Worm (Caenorhabditis elegans) whole organism, dauer: ENCODE results near the gene F47E1.20.

Source experiments
- unc-62 ChIP-seq: sonication (generic microtip); optimal IDR thresholded peaks from 2 replicates; lab custom pipeline; 2017; ENCODE audit warnings: missing biosample characterization, missing genetic modification reagents, missing genetic modification characterization

The F47E1.20 gene

ce11 chrX:9048657-9049056 is at the start of gene F47E1.20:
TSS of gene F47E1.20 (plus strand) at chrX:9048957.
- TF ChIP-seq unc-62 (GFP tag; lab: Kevin White, UChicago) = no peak

- TF ChIP-seq unc-62 (GFP tag; lab: Kevin White, UChicago) = no peak
Observed at ce11 chrX:9010418-9010817, 38.3 kb upstream of the F47E1.20 start, which contains the start of gene C24A3.9. TSS of gene C24A3.9 (minus strand) at chrX:9010518.

- TF ChIP-seq unc-62 (GFP tag; lab: Kevin White, UChicago) = no peak
Observed at ce11 chrX:9011471-9011870, 37.3 kb upstream of the F47E1.20 start.

- no peak for TF ChIP-seq unc-62 (GFP tag; lab: Kevin White, UChicago)
Observed at ce11 chrX:9014451-9014850, 34.3 kb upstream of the F47E1.20 start.

- TF ChIP-seq unc-62 (GFP tag; lab: Kevin White, UChicago) = no peak
Observed at ce11 chrX:9015420-9015819, 33.3 kb upstream of the F47E1.20 start, which contains the start of gene T25B6.4. TSS of gene T25B6.4 (plus strand) at chrX:9015720.

- no peak for TF ChIP-seq unc-62 (GFP tag; lab: Kevin White, UChicago)
Observed at ce11 chrX:9021645-9022044, 27.1 kb upstream of the F47E1.20 start, which contains the start of gene T25B6.5. TSS of gene T25B6.5 (minus strand) at chrX:9021745.

ce11 chrX:9022779-9023178 is 26.0 kb upstream of the F47E1.20 start, which contains the start of gene T25B6.6:
TSS of gene T25B6.6 (minus strand) at chrX:9022879.
- TF ChIP-seq unc-62 (GFP tag; lab: Kevin White, UChicago) = no peak

ce11 chrX:9023816-9024215 is 24.9 kb upstream of the F47E1.20 start:
- no peak for TF ChIP-seq unc-62 (GFP tag; lab: Kevin White, UChicago)

- TF ChIP-seq unc-62 (GFP tag; lab: Kevin White, UChicago) = no peak
Observed at ce11 chrX:9024270-9024669, 24.5 kb upstream of the F47E1.20 start.

ce11 chrX:9025484-9025883 is 23.3 kb upstream of the F47E1.20 start:
- no peak for TF ChIP-seq unc-62 (GFP tag; lab: Kevin White, UChicago)

- TF ChIP-seq unc-62 (GFP tag; lab: Kevin White, UChicago) = no peak
Observed at ce11 chrX:9027304-9027703, 21.5 kb upstream of the F47E1.20 start, which contains the start of gene T25B6.3. TSS of gene T25B6.3 (plus strand) at chrX:9027604.

ce11 chrX:9028909-9029520 is 19.7 kb upstream of the F47E1.20 start, which contains the start of gene snf-12:
TSS of gene snf-12 (plus strand) at chrX:9029470.
- no peak for TF ChIP-seq unc-62 (GFP tag; lab: Kevin White, UChicago)

ce11 chrX:9034310-9034709 is 14.4 kb upstream of the F47E1.20 start, which contains the start of gene nep-22:
TSS of gene nep-22 (plus strand) at chrX:9034554.
- TF ChIP-seq unc-62 (GFP tag; lab: Kevin White, UChicago) = no peak

ce11 chrX:9035142-9035541 is 13.6 kb upstream of the F47E1.20 start:
- TF ChIP-seq unc-62 (GFP tag; lab: Kevin White, UChicago) = no peak

ce11 chrX:9036237-9036636 is 12.5 kb upstream of the F47E1.20 start:
- no peak for TF ChIP-seq unc-62 (GFP tag; lab: Kevin White, UChicago)

ce11 chrX:9045913-9046312 is 2.8 kb upstream of the F47E1.20 start, which contains the start of gene prdm-14:
TSS of gene prdm-14 (plus strand) at chrX:9046213.
- TF ChIP-seq unc-62 (GFP tag; lab: Kevin White, UChicago) = no peak

ce11 chrX:9053426-9053825 is 4.7 kb downstream of the F47E1.20 start:
- no peak for TF ChIP-seq unc-62 (GFP tag; lab: Kevin White, UChicago)
